Worm (Caenorhabditis elegans) whole organism, L3 larva: ENCODE measurements around the gene fbxb-5.

ENCODE experiments used
- R02D3.7 ChIP-seq: fragments of 150-350 bp; optimal IDR thresholded peaks from 2 replicates; lab custom pipeline; 2014; ENCODE audit warnings: missing biosample characterization, missing genetic modification characterization
- ZK546.5 ChIP-seq: sonication (generic microtip); optimal IDR thresholded peaks from 2 replicates; lab custom pipeline; 2017; ENCODE audit warnings: missing biosample characterization, missing genetic modification characterization
- ama-1 ChIP-seq: fragments of 150-350 bp; optimal IDR thresholded peaks from 2 replicates; lab custom pipeline; 2018
- ceh-16 ChIP-seq: sonication (generic microtip); optimal IDR thresholded peaks from 2 replicates; lab custom pipeline; 2017; ENCODE audit warnings: missing biosample characterization, missing genetic modification characterization
- ceh-82 ChIP-seq: fragments of 150-350 bp; optimal IDR thresholded peaks from 2 replicates; lab custom pipeline; 2014; ENCODE audit warnings: missing biosample characterization, missing genetic modification characterization
- ceh-9 ChIP-seq: sonication (generic microtip); optimal IDR thresholded peaks from 2 replicates; lab custom pipeline; 2018; ENCODE audit warnings: missing biosample characterization, missing genetic modification characterization
- daf-12 ChIP-seq: fragments of 150-350 bp; optimal IDR thresholded peaks from 2 replicates; lab custom pipeline; 2014; ENCODE audit warnings: missing biosample characterization, missing genetic modification reagents, missing genetic modification characterization
- egl-27 ChIP-seq: sonication (generic microtip); optimal IDR thresholded peaks from 4 replicates; lab custom pipeline; 2017; ENCODE audit warnings: missing biosample characterization, missing genetic modification reagents, missing genetic modification characterization
- egl-5 ChIP-seq: fragments of 150-350 bp; optimal IDR thresholded peaks from 2 replicates; lab custom pipeline; 2017; ENCODE audit warnings: missing biosample characterization, missing genetic modification reagents, missing genetic modification characterization, inconsistent platforms
- elt-1 ChIP-seq: fragments of 150-350 bp; optimal IDR thresholded peaks from 2 replicates; lab custom pipeline; 2014; ENCODE audit warnings: missing biosample characterization, missing genetic modification characterization
- elt-2 ChIP-seq: sonication (generic microtip); optimal IDR thresholded peaks from 2 replicates; lab custom pipeline; 2016; ENCODE audit warnings: missing genetic modification reagents, mild to moderate bottlenecking, missing genetic modification characterization, missing compliant biosample characterization
- elt-3 ChIP-seq, 3 experiments: fragments of 150-350 bp in 1 of 3; sonication (generic microtip) in 2 of 3; optimal IDR thresholded peaks; 2 replicates in 2 of 3; 4 replicates in 1 of 3; lab custom pipeline; 2014 to 2017; ENCODE audit warnings: missing biosample characterization in 3 of 3, missing genetic modification characterization in 3 of 3
- fkh-10 ChIP-seq: sonication (generic microtip); optimal IDR thresholded peaks from 2 replicates; lab custom pipeline; 2017; ENCODE audit warnings: missing biosample characterization, missing genetic modification reagents, missing genetic modification characterization
- fkh-2 ChIP-seq: fragments of 150-350 bp; optimal IDR thresholded peaks from 2 replicates; lab custom pipeline; 2014; ENCODE audit warnings: missing biosample characterization, missing genetic modification reagents, missing genetic modification characterization
- fos-1 ChIP-seq: fragments of 150-350 bp; optimal IDR thresholded peaks from 2 replicates; lab custom pipeline; 2014; ENCODE audit warnings: missing biosample characterization, missing genetic modification characterization
- hmg-11 ChIP-seq: sonication (generic microtip); optimal IDR thresholded peaks from 2 replicates; lab custom pipeline; 2016; ENCODE audit warnings: missing genetic modification characterization, missing compliant biosample characterization
- jun-1 ChIP-seq: fragments of 150-350 bp; optimal IDR thresholded peaks from 2 replicates; lab custom pipeline; 2014; ENCODE audit warnings: missing biosample characterization, missing genetic modification reagents, missing genetic modification characterization
- lin-15B ChIP-seq: fragments of 150-350 bp; optimal IDR thresholded peaks from 2 replicates; lab custom pipeline; 2014; ENCODE audit warnings: missing biosample characterization, missing genetic modification characterization
- lin-39 ChIP-seq: fragments of 150-350 bp; optimal IDR thresholded peaks from 2 replicates; lab custom pipeline; 2018; ENCODE audit warnings: missing biosample characterization, missing genetic modification reagents, missing genetic modification characterization
- nfya-1 ChIP-seq: sonication (generic microtip); optimal IDR thresholded peaks from 2 replicates; lab custom pipeline; 2017; ENCODE audit warnings: missing genetic modification characterization, mild to moderate bottlenecking, missing compliant biosample characterization, antibody characterized with exemption, moderate library complexity; ENCODE audit not compliant: insufficient read depth
- nhr-23 ChIP-seq: fragments of 150-350 bp; optimal IDR thresholded peaks from 2 replicates; lab custom pipeline; 2014; ENCODE audit warnings: missing biosample characterization, missing genetic modification reagents, missing genetic modification characterization
- nhr-237 ChIP-seq: fragments of 150-350 bp; optimal IDR thresholded peaks from 2 replicates; lab custom pipeline; 2014; ENCODE audit warnings: missing biosample characterization, missing genetic modification characterization
- nhr-25 ChIP-seq: sonication (generic microtip); optimal IDR thresholded peaks from 2 replicates; lab custom pipeline; 2017; ENCODE audit warnings: missing biosample characterization, missing genetic modification characterization
- nhr-28 ChIP-seq: fragments of 150-350 bp; optimal IDR thresholded peaks from 2 replicates; lab custom pipeline; 2014; ENCODE audit warnings: missing biosample characterization, missing genetic modification characterization
- nhr-67 ChIP-seq: fragments of 150-350 bp; optimal IDR thresholded peaks from 2 replicates; lab custom pipeline; 2014; ENCODE audit warnings: missing biosample characterization, missing genetic modification characterization
- nhr-76 ChIP-seq: fragments of 150-350 bp; sonication (generic microtip); optimal IDR thresholded peaks from 5 replicates; lab custom pipeline; 2014; ENCODE audit warnings: missing biosample characterization, missing genetic modification characterization
- nhr-77 ChIP-seq: fragments of 150-350 bp; optimal IDR thresholded peaks from 2 replicates; lab custom pipeline; 2014; ENCODE audit warnings: missing biosample characterization, missing genetic modification characterization
- pqm-1 ChIP-seq: fragments of 150-350 bp; optimal IDR thresholded peaks from 2 replicates; lab custom pipeline; 2017; ENCODE audit warnings: missing biosample characterization, missing genetic modification characterization, inconsistent platforms
- sea-2 ChIP-seq: fragments of 150-350 bp; sonication (generic microtip); optimal IDR thresholded peaks from 4 replicates; lab custom pipeline; 2014; ENCODE audit warnings: missing biosample characterization, missing genetic modification reagents, missing genetic modification characterization
- skn-1 ChIP-seq: fragments of 150-350 bp; optimal IDR thresholded peaks from 2 replicates; lab custom pipeline; 2014; ENCODE audit warnings: missing biosample characterization, missing genetic modification characterization
- snpc-4 ChIP-seq: fragments of 150-350 bp; optimal IDR thresholded peaks from 2 replicates; lab custom pipeline; 2014; ENCODE audit warnings: missing biosample characterization, missing genetic modification characterization
- tbx-2 ChIP-seq: sonication (generic microtip); optimal IDR thresholded peaks from 2 replicates; lab custom pipeline; 2016; ENCODE audit warnings: mild to moderate bottlenecking, missing genetic modification characterization, missing compliant biosample characterization
- unc-39 ChIP-seq: sonication (generic microtip); optimal IDR thresholded peaks from 4 replicates; lab custom pipeline; 2017; ENCODE audit warnings: missing biosample characterization, missing genetic modification characterization
- unc-62 ChIP-seq: fragments of 150-350 bp; sonication (generic microtip); optimal IDR thresholded peaks from 4 replicates; lab custom pipeline; 2014; ENCODE audit warnings: missing biosample characterization, missing genetic modification reagents, missing genetic modification characterization
- zag-1 ChIP-seq: fragments of 150-350 bp; optimal IDR thresholded peaks from 2 replicates; lab custom pipeline; 2014; ENCODE audit warnings: missing biosample characterization, missing genetic modification characterization
- ztf-4 ChIP-seq: fragments of 150-350 bp; optimal IDR thresholded peaks from 2 replicates; lab custom pipeline; 2014; ENCODE audit warnings: missing biosample characterization, missing genetic modification characterization

fbxb-5 gene

DNA sequence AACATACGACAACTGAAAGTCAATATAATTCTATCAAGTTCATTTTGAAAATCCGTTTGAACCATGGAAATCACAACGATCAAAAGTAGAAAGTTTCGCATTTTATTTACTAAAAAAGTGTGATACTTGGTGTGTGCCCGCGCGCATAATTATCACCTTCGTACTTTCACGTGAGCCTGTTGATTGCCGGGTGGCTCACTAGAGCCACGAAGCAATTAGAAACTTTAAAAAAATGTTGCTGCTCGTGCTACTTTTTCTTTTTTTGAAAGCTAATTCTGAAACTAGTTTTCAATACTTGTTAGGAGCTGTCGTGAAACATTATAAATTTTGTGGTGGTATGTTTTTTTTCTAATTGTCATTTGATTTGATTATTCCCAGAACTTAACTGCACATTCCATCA is 16.6 kb upstream of the fbxb-5 start, which contains the start of the genes irld-9 and irld-33:
TSS of gene irld-9 (minus strand) at position 101 of the 400 bp plus-strand sequence.
TSS of gene irld-33 (plus strand) at position 209 of the 400 bp plus-strand sequence.
- TF ChIP-seq zag-1 (no peak), nhr-77 (tag; lab: Kevin White, UChicago) (no peak), snpc-4 (no peak), pqm-1 (no peak), nhr-237 (no peak), ztf-4 (tag; lab: Kevin White, UChicago) (no peak), daf-12 (tag; lab: Kevin White, UChicago) (no peak), nhr-23 (tag; lab: Kevin White, UChicago) (no peak), ama-1 (lab: Kevin White, UChicago) (no peak)

DNA sequence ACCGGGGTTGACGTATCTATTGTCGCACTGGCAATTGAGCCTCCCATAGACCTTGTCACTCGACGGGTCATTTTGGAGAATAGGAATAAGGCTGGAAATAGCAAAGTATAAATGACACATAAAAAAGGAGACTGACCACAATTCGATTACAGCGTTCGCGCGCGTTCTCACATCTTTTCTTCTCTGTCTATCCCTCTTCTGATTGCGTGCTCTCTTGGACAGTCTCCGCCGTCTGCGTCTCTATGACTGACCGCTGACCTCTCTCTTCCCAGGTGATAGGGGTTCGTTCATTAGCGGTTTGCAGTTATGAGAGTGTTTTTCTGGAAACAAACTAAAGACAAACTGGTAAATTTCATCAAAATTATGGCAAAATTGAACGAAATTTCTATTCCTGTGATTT is 14.1 kb upstream of the fbxb-5 start, which contains the start of gene ceh-83:
TSS of gene ceh-83 (minus strand) at position 181 of the 400 bp plus-strand sequence.
- TF ChIP-seq nhr-23 (tag; lab: Kevin White, UChicago) (no peak), egl-27 (tag; lab: Kevin White, UChicago) (no peak), unc-39 (tag; lab: Kevin White, UChicago) (no peak), ZK546.5 (tag; lab: Kevin White, UChicago) (no peak), R02D3.7 (tag; lab: Kevin White, UChicago) (no peak), nhr-28 (tag; lab: Kevin White, UChicago) (no peak), nhr-67 (no peak), fkh-2 (tag; lab: Kevin White, UChicago) (no peak), zag-1 (no peak), nhr-77 (tag; lab: Kevin White, UChicago) (no peak), fos-1 (tag; lab: Kevin White, UChicago) (no peak), lin-39 (tag; lab: Kevin White, UChicago) (no peak), ceh-82 (no peak), elt-1 (tag; lab: Kevin White, UChicago) (no peak), sea-2 (no peak), egl-5 (tag; lab: Kevin White, UChicago) (no peak), fkh-10 (GFP tag; lab: Kevin White, UChicago) (no peak)

DNA sequence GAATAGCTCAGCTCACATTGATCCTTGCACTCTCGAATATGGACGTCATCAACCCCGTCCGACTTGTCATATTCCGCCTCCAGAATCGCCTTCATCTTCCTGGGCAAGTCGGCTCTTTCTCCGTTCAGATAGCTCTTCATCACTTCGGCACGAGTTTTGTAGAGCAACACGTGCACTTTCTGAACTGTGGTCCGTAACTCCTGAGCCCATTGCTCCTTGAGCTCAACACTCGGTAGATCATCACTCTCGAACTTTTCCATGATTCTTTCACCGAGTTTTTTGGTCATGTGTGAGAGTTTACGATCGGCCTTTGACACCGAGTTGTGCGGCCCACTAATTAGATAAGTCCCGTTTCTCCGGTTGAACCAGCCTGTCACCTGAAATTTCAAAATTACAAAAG is 12.9 kb upstream of the fbxb-5 start:
- TF ChIP-seq tbx-2 (tag; lab: Kevin White, UChicago) = no peak

DNA sequence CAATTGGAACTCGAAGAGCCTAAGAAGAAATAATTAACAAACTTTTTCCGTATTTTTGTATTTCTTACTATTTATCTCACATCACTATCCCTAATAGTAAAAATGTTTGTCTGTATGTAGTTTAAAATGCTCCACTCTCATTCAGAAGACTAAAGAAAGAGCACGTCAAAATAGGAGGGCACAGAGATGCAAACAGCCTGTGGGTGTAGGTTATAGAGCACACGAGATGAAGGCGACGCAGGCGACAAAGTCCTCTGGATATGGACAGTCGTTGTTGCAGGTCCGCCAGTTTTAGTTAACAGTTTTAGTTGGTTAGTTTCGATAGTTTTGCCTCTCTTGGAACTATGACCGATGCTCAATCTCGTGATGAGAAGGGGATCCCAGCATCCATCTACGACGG is 9.6 kb upstream of the fbxb-5 start, which contains the start of gene ceh-82:
TSS of gene ceh-82 (plus strand) at position 301 of the 400 bp plus-strand sequence.
- TF ChIP-seq unc-62 = no peak
- no peak for TF ChIP-seq ceh-16 (tag; lab: Kevin White, UChicago)
- TF ChIP-seq lin-15B (tag; lab: Kevin White, UChicago) = no peak
- TF ChIP-seq ceh-9 (tag; lab: Kevin White, UChicago) = no peak
- no peak for TF ChIP-seq jun-1 (tag; lab: Kevin White, UChicago)
- no peak for TF ChIP-seq nfya-1 (tag; lab: Kevin White, UChicago)
- TF ChIP-seq nhr-23 (tag; lab: Kevin White, UChicago) = no peak
- TF ChIP-seq zag-1 = no peak
- no peak for TF ChIP-seq elt-1 (tag; lab: Kevin White, UChicago)
- TF ChIP-seq nhr-76 = no peak
- no peak for TF ChIP-seq nhr-25 (tag; lab: Kevin White, UChicago)
- TF ChIP-seq ama-1 (lab: Kevin White, UChicago) = no peak
- no peak for TF ChIP-seq egl-27 (tag; lab: Kevin White, UChicago)
- no peak for TF ChIP-seq nhr-237
- no peak for TF ChIP-seq sea-2
- TF ChIP-seq lin-39 (tag; lab: Kevin White, UChicago) = no peak
- no peak for TF ChIP-seq snpc-4
- no peak for TF ChIP-seq hmg-11 (tag; lab: Kevin White, UChicago)

DNA sequence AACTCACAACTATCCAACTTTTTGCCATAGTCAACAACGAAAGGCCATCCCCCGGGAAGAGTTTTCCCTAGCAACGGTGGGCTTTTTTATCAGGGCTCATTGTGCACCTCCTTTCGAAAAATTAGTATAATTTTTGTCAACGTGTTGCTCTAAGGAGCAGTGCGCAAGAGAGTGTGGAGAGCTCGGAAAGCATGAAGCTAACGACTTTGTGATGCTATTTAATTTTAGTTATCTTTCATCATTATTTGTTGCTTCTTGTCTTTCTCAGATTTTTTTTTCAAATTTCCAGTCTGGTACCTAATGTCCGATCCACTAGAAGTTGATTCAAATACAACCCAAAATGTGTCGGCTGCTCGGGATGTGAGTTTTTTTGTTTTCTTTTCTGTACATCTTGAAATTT is 7.8 kb upstream of the fbxb-5 start, which contains the start of gene ceh-81:
TSS of gene ceh-81 (plus strand) at position 301 of the 400 bp plus-strand sequence.
- no peak for TF ChIP-seq fkh-2 (tag; lab: Kevin White, UChicago)
- no peak for TF ChIP-seq zag-1
- TF ChIP-seq hmg-11 (tag; lab: Kevin White, UChicago) = no peak

DNA sequence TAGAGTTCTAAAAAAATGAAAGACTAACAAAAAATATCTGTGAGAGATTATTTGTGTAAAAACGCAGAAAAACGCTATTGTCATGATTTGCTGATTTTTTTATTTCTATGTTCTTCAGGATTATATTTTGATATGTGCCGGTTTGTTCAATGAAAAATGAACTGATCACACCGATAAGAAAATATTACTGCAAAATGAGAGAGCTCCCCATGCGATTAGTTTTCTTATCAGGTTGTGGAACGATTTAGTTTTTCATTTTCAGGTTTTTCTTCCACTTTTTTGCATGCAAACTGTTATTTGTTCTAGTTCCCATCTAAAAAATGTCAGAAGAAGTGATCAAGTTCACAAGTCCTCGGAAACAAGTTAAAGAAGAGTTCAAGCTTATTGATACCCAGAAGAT is 6.0 kb upstream of the fbxb-5 start, which contains the start of gene btb-9:
TSS of gene btb-9 (plus strand) at position 254 of the 400 bp plus-strand sequence.
- TF ChIP-seq skn-1 (tag; lab: Kevin White, UChicago) = no peak
- peak; percentile 92 for TF ChIP-seq elt-2 (tag; lab: Kevin White, UChicago)
- no peak for TF ChIP-seq tbx-2 (tag; lab: Kevin White, UChicago)
- TF ChIP-seq ceh-16 (tag; lab: Kevin White, UChicago) = no peak
- no peak for TF ChIP-seq elt-3 (tag; optimal IDR thresholded peaks at IDR 0.05; lab: Kevin White, UChicago)
- no peak for TF ChIP-seq hmg-11 (tag; lab: Kevin White, UChicago)
- no peak for TF ChIP-seq jun-1 (tag; lab: Kevin White, UChicago)
- no peak for TF ChIP-seq ama-1 (lab: Kevin White, UChicago)
- no peak for TF ChIP-seq elt-1 (tag; lab: Kevin White, UChicago)
- no peak for TF ChIP-seq fkh-2 (tag; lab: Kevin White, UChicago)
- peak; percentile 89 for TF ChIP-seq pqm-1
